Worm (Caenorhabditis elegans): Measurements from ENCODE around the gene cyp-34A6.

The cyp-34A6 gene

DNA sequence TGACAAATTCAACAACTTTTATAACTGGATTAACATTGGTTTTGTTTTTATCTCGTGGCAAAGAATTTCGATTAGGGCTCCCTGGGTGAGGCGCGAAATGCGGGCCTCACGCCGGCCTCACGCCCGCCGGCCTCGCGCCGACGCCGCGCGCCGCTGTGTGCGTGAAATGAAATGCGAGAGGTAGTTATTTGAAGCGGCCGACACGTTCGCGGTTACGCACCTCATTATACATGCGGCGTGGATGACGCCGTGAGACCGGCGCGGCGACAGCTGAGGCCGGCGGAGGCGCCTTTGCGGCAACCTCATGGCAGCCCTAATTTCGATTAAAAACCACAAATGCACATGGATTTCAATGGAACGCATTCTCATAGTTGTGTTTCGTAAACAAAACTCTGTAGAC is 33.6 kb downstream of the cyp-34A6 start:
- TF ChIP-seq unc-62 (GFP tag; optimal IDR thresholded peaks at IDR 0.05): no peak

DNA sequence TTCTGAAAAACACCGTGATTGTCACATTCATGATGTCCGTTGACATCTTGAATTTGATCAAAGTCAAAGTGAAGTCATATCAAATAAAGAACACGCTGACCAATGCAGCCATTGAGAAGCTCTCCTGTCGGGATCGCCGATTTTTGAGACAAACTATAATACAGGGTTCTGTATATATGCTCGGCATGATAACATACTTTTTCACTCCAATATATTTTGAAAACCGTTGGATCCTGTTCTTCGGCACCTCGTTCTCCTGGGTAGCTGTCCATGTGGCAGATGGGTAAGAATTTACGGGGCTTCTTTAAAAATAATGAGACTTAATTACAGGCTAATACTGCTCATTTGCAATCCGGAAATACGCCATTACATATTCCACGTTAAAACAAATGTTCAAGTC is 38.6 kb downstream of the cyp-34A6 start:
- TF ChIP-seq unc-62 (GFP tag; optimal IDR thresholded peaks at IDR 0.05): no peak

DNA sequence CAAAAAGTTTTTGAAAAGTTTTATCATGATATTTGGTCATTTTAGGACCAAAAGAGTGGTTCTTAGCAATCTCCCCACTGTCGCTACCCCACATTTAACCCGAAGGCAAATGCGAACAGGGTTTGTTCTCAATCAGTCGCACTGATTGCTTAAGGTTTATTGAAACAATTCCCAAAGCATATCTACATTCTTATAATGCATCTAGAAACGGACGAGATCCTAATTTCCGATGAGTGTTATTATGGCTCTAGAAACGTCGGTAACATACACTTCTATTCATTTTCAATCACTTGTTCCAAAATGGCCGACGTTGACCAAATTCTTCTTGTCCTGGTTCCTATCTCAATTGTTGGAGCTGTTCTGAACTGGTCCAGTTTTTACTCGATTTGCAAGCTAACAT is 39.5 kb downstream of the cyp-34A6 start, which contains the start of gene srx-65:
Gene srx-65, plus strand, starts transcription at position 301 of the 400 bp plus-strand sequence.
- TF ChIP-seq unc-62 (GFP tag; optimal IDR thresholded peaks at IDR 0.05): no peak

DNA sequence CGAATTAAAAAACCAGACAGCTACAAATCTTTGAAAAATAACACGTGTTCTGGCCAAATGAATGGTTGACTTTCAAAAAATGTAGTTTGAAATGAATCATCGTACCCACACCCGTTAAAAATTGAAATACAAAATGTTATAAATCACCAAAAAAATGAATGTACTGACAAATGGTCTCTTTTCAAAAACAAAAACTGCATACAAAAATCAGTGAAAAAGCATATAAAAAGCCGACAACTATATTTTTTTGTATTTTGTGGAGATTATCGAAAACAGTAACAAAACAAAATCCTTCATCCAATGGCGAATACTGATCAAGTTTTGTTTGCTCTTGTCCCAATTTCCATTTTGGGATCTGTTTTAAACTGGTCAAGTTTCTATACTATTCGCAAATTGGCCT is 41.8 kb downstream of the cyp-34A6 start, which contains the start of gene srx-66:
Gene srx-66, plus strand, starts transcription at position 301 of the 400 bp plus-strand sequence.
- no peak for TF ChIP-seq unc-62 (GFP tag; optimal IDR thresholded peaks at IDR 0.05)

DNA sequence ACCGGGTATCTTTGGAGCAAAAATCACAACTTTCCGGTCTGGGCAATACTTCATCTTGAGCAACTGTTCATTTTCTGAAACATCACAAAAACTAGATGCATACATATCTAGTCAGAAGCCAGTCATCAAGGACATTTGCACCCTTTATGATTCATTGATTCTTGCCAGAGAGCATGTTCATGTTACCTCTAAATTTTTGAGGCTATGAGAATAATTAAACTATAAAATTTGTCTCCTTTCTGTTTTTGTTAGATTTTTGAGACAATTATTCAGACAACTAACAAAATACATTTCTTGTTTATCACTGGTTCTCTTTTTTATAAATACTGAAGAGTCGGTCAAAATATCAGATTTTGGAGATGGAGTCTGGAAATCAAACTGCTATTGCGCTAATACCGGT is 44.7 kb downstream of the cyp-34A6 start, which contains the start of gene srx-67:
Gene srx-67, plus strand, starts transcription at position 301 of the 400 bp plus-strand sequence.
- TF ChIP-seq unc-62 (GFP tag; optimal IDR thresholded peaks at IDR 0.05): no peak

DNA sequence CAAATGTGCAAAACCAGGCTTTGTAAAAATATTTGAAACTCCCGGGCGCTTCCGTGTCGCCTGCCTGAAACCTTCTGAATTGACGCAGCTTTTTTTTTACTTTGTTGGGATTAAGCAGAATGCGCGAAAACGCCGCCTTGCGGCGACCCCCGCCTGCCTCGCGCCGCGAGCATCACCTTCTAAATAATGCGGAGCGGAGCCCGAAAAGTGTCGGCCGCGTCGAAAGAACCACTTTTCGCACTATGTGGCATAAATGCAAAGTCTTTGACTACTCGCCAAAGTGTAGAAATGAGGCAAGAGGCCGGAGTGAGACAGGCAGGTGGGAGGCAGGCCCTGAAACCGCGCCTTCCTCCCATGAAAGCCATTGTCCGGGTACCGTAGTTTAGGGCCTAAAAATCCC is 48.0 kb downstream of the cyp-34A6 start:
- no peak for TF ChIP-seq unc-62 (GFP tag; optimal IDR thresholded peaks at IDR 0.05)

DNA sequence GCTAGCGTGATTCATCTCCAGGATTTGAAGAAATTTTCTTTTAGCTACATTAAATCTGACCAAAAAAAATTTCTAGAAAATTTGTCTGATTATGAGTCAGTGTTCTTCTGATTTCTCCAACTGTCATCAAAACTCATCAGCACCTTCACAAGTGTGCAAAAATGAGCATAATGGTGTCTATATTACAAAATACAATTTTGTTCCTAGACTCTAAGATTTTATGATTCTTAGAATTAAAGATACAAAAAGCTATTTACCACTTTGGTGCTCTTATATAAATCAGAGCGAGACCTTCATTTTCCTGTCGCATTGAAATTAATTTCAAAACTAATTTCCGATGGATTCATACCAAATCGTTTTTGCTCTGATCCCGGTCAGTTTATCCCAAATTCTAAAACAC is 48.7 kb downstream of the cyp-34A6 start, which contains the start of gene srx-68:
Gene srx-68, plus strand, starts transcription at position 301 of the 400 bp plus-strand sequence.
- no peak for TF ChIP-seq unc-62 (GFP tag; optimal IDR thresholded peaks at IDR 0.05)
